Fruit fly (Drosophila melanogaster): Measurements from ENCODE around the gene CG4080.
A peak's percentile ranks its signal among the peaks of the same experiment; 100 is the strongest.

Gene CG4080

dm6 chr3L:9441907-9442479, 43.0 kb upstream of the CG4080 start, which contains the start of the genes Bet3 and Nf-YA (continued):
- peak; percentile 70 for TF ChIP-seq lilli (GFP tag; optimal IDR thresholded peaks at IDR 0.05)
- no peak for TF ChIP-seq cwo (GFP tag; optimal IDR thresholded peaks at IDR 0.05)
- no peak for TF ChIP-seq h (optimal IDR thresholded peaks at IDR 0.05)
- peak; percentile 38; the same call in 1 of the 2 replicates for TF ChIP-seq ttk (GFP tag; IDR thresholded peaks at IDR 0.05)
- no peak for TF ChIP-seq HLHmδ (GFP tag; optimal IDR thresholded peaks at IDR 0.05)
- TF ChIP-seq fd102C (GFP tag; optimal IDR thresholded peaks at IDR 0.05) = peak; percentile 11
- TF ChIP-seq nerfin-2 (GFP tag; IDR thresholded peaks at IDR 0.05; ENCODE audit: partially characterized antibody) = peak; percentile 72
- TF ChIP-seq CG2120 (GFP tag; optimal IDR thresholded peaks at IDR 0.05) = peak; percentile 63
- TF ChIP-seq mam (GFP tag; optimal IDR thresholded peaks at IDR 0.05) = peak; percentile 90
- TF ChIP-seq run (tag; optimal IDR thresholded peaks at IDR 0.05) = no peak
- peak; percentile 76 for TF ChIP-seq Rfx (GFP tag; IDR thresholded peaks at IDR 0.05)
- peak; percentile 8 for TF ChIP-seq CG17385 (GFP tag; optimal IDR thresholded peaks at IDR 0.05)
- no peak for TF ChIP-seq CrebB (tag; optimal IDR thresholded peaks at IDR 0.05)
- TF ChIP-seq usp (GFP tag; optimal IDR thresholded peaks at IDR 0.05) = no peak
- TF ChIP-seq CG10366 (GFP tag; IDR thresholded peaks at IDR 0.05) = peak; percentile 45
- TF ChIP-seq gsb (GFP tag; IDR thresholded peaks at IDR 0.05) = no peak
- no peak for TF ChIP-seq CG9437 (GFP tag; optimal IDR thresholded peaks at IDR 0.05)
- TF ChIP-seq BEAF-32 (GFP tag; optimal IDR thresholded peaks at IDR 0.05) = peak; percentile 90
- TF ChIP-seq CG10565 (GFP tag; optimal IDR thresholded peaks at IDR 0.05) = no peak
- TF ChIP-seq her (GFP tag; optimal IDR thresholded peaks at IDR 0.05) = peak; percentile 36
- TF ChIP-seq gro (GFP tag; optimal IDR thresholded peaks at IDR 0.05) = no peak
- peak; percentile 82 for TF ChIP-seq CG15514 (GFP tag; optimal IDR thresholded peaks at IDR 0.05)
- no peak for TF ChIP-seq crol (GFP tag; IDR thresholded peaks at IDR 0.05)
- no peak for TF ChIP-seq CG13123 (GFP tag; optimal IDR thresholded peaks at IDR 0.05)
- TF ChIP-seq ash1 (GFP tag; optimal IDR thresholded peaks at IDR 0.05) = no peak
- no peak; the same call in 2 of the 3 replicates for TF ChIP-seq zfh1 (GFP tag; IDR thresholded peaks at IDR 0.05)
- no peak for TF ChIP-seq CG6689 (GFP tag; IDR thresholded peaks at IDR 0.05)
- no peak for TF ChIP-seq Mes4 (GFP tag; optimal IDR thresholded peaks at IDR 0.05)
- no peak for TF ChIP-seq CG12299 (tag; optimal IDR thresholded peaks at IDR 0.05)
- peak; percentile 20 for TF ChIP-seq scrt (GFP tag; optimal IDR thresholded peaks at IDR 0.05)
- peak; percentile 38 for TF ChIP-seq Sin3A (optimal IDR thresholded peaks at IDR 0.05)
- TF ChIP-seq aop (GFP tag; IDR thresholded peaks at IDR 0.05) = no peak
- TF ChIP-seq Antp (GFP tag; optimal IDR thresholded peaks at IDR 0.05) = peak; percentile 61
- TF ChIP-seq Dad (GFP tag; optimal IDR thresholded peaks at IDR 0.05) = peak; percentile 62
- TF ChIP-seq CG17612 (GFP tag; IDR thresholded peaks at IDR 0.05) = peak; percentile 43
- no peak for TF ChIP-seq Vsx1 (GFP tag; optimal IDR thresholded peaks at IDR 0.05)
- no peak for TF ChIP-seq CG16815 (GFP tag; optimal IDR thresholded peaks at IDR 0.05)
- TF ChIP-seq CG30431 (GFP tag; optimal IDR thresholded peaks at IDR 0.05) = peak; percentile 3
- no peak for TF ChIP-seq CG4328 (GFP tag; optimal IDR thresholded peaks at IDR 0.05)
- peak; percentile 12 for TF ChIP-seq HHEX (GFP tag; optimal IDR thresholded peaks at IDR 0.05)
- no peak for TF ChIP-seq CG16779 (GFP tag; IDR thresholded peaks at IDR 0.05)
- TF ChIP-seq Kr (GFP tag; optimal IDR thresholded peaks at IDR 0.05) = no peak
- TF ChIP-seq tll (GFP tag; optimal IDR thresholded peaks at IDR 0.05) = no peak
- TF ChIP-seq sens-2 (GFP tag; IDR thresholded peaks at IDR 0.05) = no peak
- no peak; the same call in 1 of the 2 replicates for TF ChIP-seq HLH3B (GFP tag; IDR thresholded peaks at IDR 0.05)
- TF ChIP-seq repo (GFP tag; optimal IDR thresholded peaks at IDR 0.05) = no peak
- peak; percentile 16 for TF ChIP-seq Fer3 (tag; optimal IDR thresholded peaks at IDR 0.05)
- TF ChIP-seq Camta (GFP tag; optimal IDR thresholded peaks at IDR 0.05) = peak; percentile 53
- peak; percentile 26; the same call in 1 of the 2 replicates for TF ChIP-seq wdn (GFP tag; IDR thresholded peaks at IDR 0.05)
- no peak for TF ChIP-seq onecut (GFP tag; IDR thresholded peaks at IDR 0.05)
- TF ChIP-seq CG17328 (GFP tag; IDR thresholded peaks at IDR 0.05) = peak; percentile 31; the same call in 1 of the 2 replicates
- TF ChIP-seq eve (GFP tag; optimal IDR thresholded peaks at IDR 0.05) = no peak

Data from whole organism, embryonic.